Worm (Caenorhabditis elegans) whole organism, dauer: Measurements from ENCODE around the gene atg-16.2.

ENCODE experiments used
- unc-62 ChIP-seq: sonication (generic microtip); optimal IDR thresholded peaks from 2 replicates; lab custom pipeline; 2017; ENCODE audit warnings: missing biosample characterization, missing genetic modification reagents, missing genetic modification characterization

Gene atg-16.2

ce11 chrII:6453341-6453806 lies at the start of gene atg-16.2:
TSS of gene atg-16.2 (minus strand) at chrII:6453391.
- no peak for TF ChIP-seq unc-62 (GFP tag; lab: Kevin White, UChicago)

ce11 chrII:6502826-6503225 lies 49.6 kb upstream of the atg-16.2 start, which contains the start of gene R05G9.1:
TSS of gene R05G9.1 (plus strand) at chrII:6503168.
- TF ChIP-seq unc-62 (GFP tag; lab: Kevin White, UChicago) = no peak

- TF ChIP-seq unc-62 (GFP tag; lab: Kevin White, UChicago) = no peak
Observed at ce11 chrII:6501420-6501819, 48.2 kb upstream of the atg-16.2 start, which contains the start of gene R05G9.3. TSS of gene R05G9.3 (minus strand) at chrII:6501520.

ce11 chrII:6500161-6500560 lies 47.0 kb upstream of the atg-16.2 start, which contains the start of gene R05G9.5:
TSS of gene R05G9.5 (minus strand) at chrII:6500261.
- no peak for TF ChIP-seq unc-62 (GFP tag; lab: Kevin White, UChicago)

ce11 chrII:6499067-6499466 lies 45.9 kb upstream of the atg-16.2 start, which contains the start of gene twk-49:
TSS of gene twk-49 (minus strand) at chrII:6499167.
- TF ChIP-seq unc-62 (GFP tag; lab: Kevin White, UChicago) = no peak

- TF ChIP-seq unc-62 (GFP tag; lab: Kevin White, UChicago) = no peak
Observed at ce11 chrII:6498609-6499008, 45.4 kb upstream of the atg-16.2 start.

ce11 chrII:6497137-6497536 lies 43.9 kb upstream of the atg-16.2 start:
- no peak for TF ChIP-seq unc-62 (GFP tag; lab: Kevin White, UChicago)

- no peak for TF ChIP-seq unc-62 (GFP tag; lab: Kevin White, UChicago)
Observed at ce11 chrII:6496496-6496895, 43.3 kb upstream of the atg-16.2 start.

- TF ChIP-seq unc-62 (GFP tag; lab: Kevin White, UChicago) = no peak
Observed at ce11 chrII:6493709-6494326, 40.6 kb upstream of the atg-16.2 start.

ce11 chrII:6493139-6493538 lies 39.9 kb upstream of the atg-16.2 start:
- no peak for TF ChIP-seq unc-62 (GFP tag; lab: Kevin White, UChicago)

ce11 chrII:6491817-6492452 lies 38.7 kb upstream of the atg-16.2 start, which contains the start of the genes T28D9.11 and T28D9.1:
TSS of gene T28D9.11 (minus strand) at chrII:6491993.
TSS of gene T28D9.1 (plus strand) at chrII:6492402.
- no peak for TF ChIP-seq unc-62 (GFP tag; lab: Kevin White, UChicago)

- no peak for TF ChIP-seq unc-62 (GFP tag; lab: Kevin White, UChicago)
Observed at ce11 chrII:6491187-6491586, 38.0 kb upstream of the atg-16.2 start.

- no peak for TF ChIP-seq unc-62 (GFP tag; lab: Kevin White, UChicago)
Observed at ce11 chrII:6489711-6490184, 36.6 kb upstream of the atg-16.2 start, which contains the start of the genes snr-3 and rsp-5. TSS of gene snr-3 (minus strand) at chrII:6489761. TSS of gene rsp-5 (plus strand) at chrII:6490165.

- TF ChIP-seq unc-62 (GFP tag; lab: Kevin White, UChicago) = no peak
Observed at ce11 chrII:6486344-6486743, 33.2 kb upstream of the atg-16.2 start.

ce11 chrII:6484876-6485526 lies 31.8 kb upstream of the atg-16.2 start, which contains the start of the genes lido-16 and plpp-1.2:
TSS of gene lido-16 (minus strand) at chrII:6484976.
TSS of gene plpp-1.2 (plus strand) at chrII:6485476.
- no peak for TF ChIP-seq unc-62 (GFP tag; lab: Kevin White, UChicago)

ce11 chrII:6482762-6483161 lies 29.6 kb upstream of the atg-16.2 start:
- TF ChIP-seq unc-62 (GFP tag; lab: Kevin White, UChicago) = no peak
